Worm (Caenorhabditis elegans) whole organism, L4 larva: Measurements from ENCODE around the gene T04C12.7.

ENCODE experiments used
- hlh-30 ChIP-seq: sonication (generic microtip); optimal IDR thresholded peaks from 2 replicates; lab custom pipeline; 2017; ENCODE audit warnings: antibody characterized with exemption, mild to moderate bottlenecking, missing genetic modification characterization, missing compliant biosample characterization; ENCODE audit not compliant: insufficient read depth
- unc-62 ChIP-seq, 3 experiments: fragments of 150-350 bp in 1 of 3; sonication (generic microtip); optimal IDR thresholded peaks in 2 of 3; peaks in 1 of 3; 1 replicate in 1 of 3; 2 replicates in 2 of 3; lab custom pipeline; 2014 to 2017; ENCODE audit warnings: missing biosample characterization in 3 of 3, missing genetic modification characterization in 3 of 3, missing genetic modification reagents in 3 of 3, missing genotype in 1 of 3

Gene T04C12.7

DNA sequence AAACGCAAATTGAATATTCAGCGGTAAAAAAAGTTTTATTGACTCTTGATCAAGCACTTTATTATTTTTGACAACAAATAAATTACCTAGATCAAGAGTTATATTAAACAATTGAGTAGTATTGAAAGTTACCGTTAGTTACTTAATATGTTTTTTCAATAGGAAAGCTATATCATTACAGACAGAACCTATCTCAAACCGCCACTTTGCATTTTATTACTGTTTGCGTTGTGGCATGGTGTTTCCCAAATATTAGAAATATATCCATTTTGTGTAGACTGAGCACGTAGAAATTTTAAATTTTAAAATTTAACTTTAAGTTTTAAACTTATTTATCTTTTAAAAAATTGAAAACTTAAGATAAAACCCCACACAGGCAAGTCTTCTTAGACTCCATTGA, 50.5 kb downstream of the T04C12.7 start:
- TF ChIP-seq unc-62 (GFP tag; optimal IDR thresholded peaks at IDR 0.05 in 1 of 2; lab: Kevin White, UChicago) (peak in 1 of 2 experiments; percentile 90), unc-62 (tag; optimal IDR thresholded peaks at IDR 0.05; lab: Kevin White, UChicago) (no peak), hlh-30 (tag; lab: Kevin White, UChicago) (no peak)
